Worm (Caenorhabditis elegans): ENCODE measurements around the gene srj-33.

- no peak for TF ChIP-seq snpc-4 (tag; optimal IDR thresholded peaks at IDR 0.05)
- no peak for TF ChIP-seq ceh-16 (tag; optimal IDR thresholded peaks at IDR 0.05)
- no peak for TF ChIP-seq fos-1 (tag; optimal IDR thresholded peaks at IDR 0.05)
- TF ChIP-seq sea-2 (GFP tag; optimal IDR thresholded peaks at IDR 0.05): no peak
- TF ChIP-seq ceh-28 (tag; optimal IDR thresholded peaks at IDR 0.05): no peak
- TF ChIP-seq lin-15B (tag; optimal IDR thresholded peaks at IDR 0.05): no peak
- no peak for TF ChIP-seq nhr-77 (tag; optimal IDR thresholded peaks at IDR 0.05)
- no peak for TF ChIP-seq elt-3 (tag; optimal IDR thresholded peaks at IDR 0.05)
- TF ChIP-seq ztf-11 (tag; optimal IDR thresholded peaks at IDR 0.05): no peak
- no peak for TF ChIP-seq pha-4 (tag; optimal IDR thresholded peaks at IDR 0.05)
- TF ChIP-seq mdl-1 (tag; optimal IDR thresholded peaks at IDR 0.05): no peak
Observed at ce11 chrV:9977211-9977610, 39.9 kb upstream of the srj-33 start.

Measured in whole organism, L3 larva.